Fruit fly (Drosophila melanogaster) whole organism, embryonic: ENCODE measurements around the gene pit.

ENCODE experiments used
- Antp ChIP-seq: fragments of 200-800 bp; sonication (Bioruptor generic); optimal IDR thresholded peaks from 3 replicates; lab custom pipeline; 2016; ENCODE audit warnings: missing biosample characterization, missing genetic modification characterization
- CG10267 ChIP-seq: fragments of 200-800 bp; sonication (Bioruptor generic); optimal IDR thresholded peaks from 2 replicates; lab custom pipeline; 2018; ENCODE audit warnings: missing biosample characterization, mild to moderate bottlenecking, missing genetic modification characterization, moderate library complexity
- CG10366 ChIP-seq: fragments of 200-800 bp; sonication (Bioruptor generic); IDR thresholded peaks from 2 replicates; pipeline ENCODE4 v1.3.6; 2022; ENCODE audit warnings: missing biosample characterization, missing genetic modification characterization
- CG12391 ChIP-seq: fragments of 200-800 bp; sonication (Bioruptor generic); optimal IDR thresholded peaks from 3 replicates; lab custom pipeline; 2018; ENCODE audit warnings: missing biosample characterization, mild to moderate bottlenecking, missing genetic modification characterization, moderate library complexity
- CG14014 ChIP-seq: fragments of 200-800 bp; sonication (Bioruptor generic); IDR thresholded peaks from 2 replicates; pipeline ENCODE4 v1.3.6; 2022; ENCODE audit warnings: missing biosample characterization, missing genetic modification characterization
- CG15601 ChIP-seq: fragments of 200-800 bp; sonication (Bioruptor generic); optimal IDR thresholded peaks from 3 replicates; lab custom pipeline; 2019; ENCODE audit warnings: missing biosample characterization, mild to moderate bottlenecking, missing genetic modification characterization, moderate library complexity
- CG16813 ChIP-seq: fragments of 200-800 bp; sonication (Bioruptor generic); IDR thresholded peaks from 3 replicates; pipeline ENCODE4 v1.3.6; 2022; ENCODE audit warnings: missing biosample characterization, missing genetic modification characterization; ENCODE audit not compliant: partially characterized antibody
- CG17186 ChIP-seq: fragments of 200-800 bp; sonication (Bioruptor generic); optimal IDR thresholded peaks from 3 replicates; lab custom pipeline; 2017; ENCODE audit warnings: missing biosample characterization, missing genetic modification reagents, missing genetic modification characterization
- CG17385 ChIP-seq: fragments of 200-800 bp; sonication (Bioruptor generic); optimal IDR thresholded peaks from 3 replicates; lab custom pipeline; 2018; ENCODE audit warnings: missing biosample characterization, mild to moderate bottlenecking, missing genetic modification characterization
- CG1832 ChIP-seq: fragments of 200-800 bp; sonication (Bioruptor generic); optimal IDR thresholded peaks from 2 replicates; lab custom pipeline; 2017; ENCODE audit warnings: missing biosample characterization, mild to moderate bottlenecking, missing genetic modification characterization, inconsistent platforms
- CG2116 ChIP-seq: fragments of 200-800 bp; sonication (Bioruptor generic); optimal IDR thresholded peaks from 3 replicates; lab custom pipeline; 2018; ENCODE audit warnings: missing biosample characterization, mild to moderate bottlenecking, missing genetic modification characterization
- CG2129 ChIP-seq: fragments of 200-800 bp; sonication (Bioruptor generic); IDR thresholded peaks from 2 replicates; pipeline ENCODE4 v1.3.6; 2022; ENCODE audit warnings: missing biosample characterization, missing genetic modification characterization; ENCODE audit not compliant: partially characterized antibody
- CG2889 ChIP-seq: fragments of 200-800 bp; sonication (Bioruptor generic); IDR thresholded peaks from 3 replicates; pipeline ENCODE4 v1.3.6; 2022; ENCODE audit warnings: missing biosample characterization, missing genetic modification characterization
- CG4360 ChIP-seq: fragments of 200-800 bp; sonication (Bioruptor generic); IDR thresholded peaks from 2 replicates; pipeline ENCODE4 v1.3.6; 2022; ENCODE audit warnings: missing biosample characterization, missing genetic modification characterization
- CG5180 ChIP-seq: fragments of 200-800 bp; sonication (Bioruptor generic); optimal IDR thresholded peaks from 3 replicates; lab custom pipeline; 2017; ENCODE audit warnings: missing biosample characterization, missing genetic modification characterization, mild to moderate bottlenecking, moderate library complexity, missing genetic modification reagents
- CG6254 ChIP-seq: fragments of 200-800 bp; sonication (Bioruptor generic); optimal IDR thresholded peaks from 3 replicates; lab custom pipeline; 2017; ENCODE audit warnings: mild to moderate bottlenecking, missing biosample characterization, missing genetic modification reagents, missing genetic modification characterization
- CG7928 ChIP-seq: fragments of 200-800 bp; sonication (Bioruptor generic); optimal IDR thresholded peaks from 2 replicates; lab custom pipeline; 2017; ENCODE audit warnings: missing biosample characterization, mild to moderate bottlenecking, missing genetic modification characterization
- CrebB ChIP-seq: fragments of 200-800 bp; sonication (Bioruptor generic); optimal IDR thresholded peaks from 3 replicates; lab custom pipeline; 2018; ENCODE audit warnings: missing biosample characterization, mild to moderate bottlenecking, missing genetic modification characterization
- Deaf1 ChIP-seq: fragments of 200-800 bp; optimal IDR thresholded peaks from 3 replicates; lab custom pipeline; 2019; ENCODE audit warnings: missing biosample characterization, mild to moderate bottlenecking, missing genetic modification characterization, moderate library complexity
- Doc3 ChIP-seq: fragments of 200-800 bp; sonication (Bioruptor generic); IDR thresholded peaks from 3 replicates; pipeline ENCODE4 v1.3.6; 2022; ENCODE audit warnings: missing biosample characterization, missing genetic modification characterization; ENCODE audit not compliant: partially characterized antibody
- HLH54F ChIP-seq: fragments of 200-800 bp; sonication (Bioruptor generic); optimal IDR thresholded peaks from 3 replicates; lab custom pipeline; 2016; ENCODE audit warnings: missing biosample characterization, missing genetic modification characterization
- MESR4 ChIP-seq: fragments of 200-800 bp; sonication (Bioruptor generic); optimal IDR thresholded peaks from 2 replicates; lab custom pipeline; 2018; ENCODE audit warnings: missing biosample characterization, mild to moderate bottlenecking, missing genetic modification characterization, moderate library complexity
- Max ChIP-seq: fragments of 200-800 bp; sonication (Bioruptor generic); optimal IDR thresholded peaks from 2 replicates; lab custom pipeline; 2016; ENCODE audit warnings: missing biosample characterization, mild to moderate bottlenecking, missing genetic modification characterization
- NC2α ChIP-seq: fragments of 200-800 bp; sonication (Bioruptor generic); optimal IDR thresholded peaks from 2 replicates; lab custom pipeline; 2016; ENCODE audit warnings: missing biosample characterization, missing genetic modification characterization
- Scr ChIP-seq: fragments of 200-800 bp; sonication (Bioruptor generic); IDR thresholded peaks from 2 replicates; pipeline ENCODE4 v1.3.6; 2022; ENCODE audit warnings: missing biosample characterization, missing genetic modification characterization; ENCODE audit not compliant: partially characterized antibody
- Taf1 ChIP-seq: fragments of 200-800 bp; sonication (Bioruptor generic); IDR thresholded peaks from 2 replicates; pipeline ENCODE4 v1.3.6; 2022; ENCODE audit warnings: missing biosample characterization, missing genetic modification characterization
- aop ChIP-seq: fragments of 200-800 bp; sonication (Bioruptor generic); IDR thresholded peaks from 2 replicates; pipeline ENCODE4 v1.3.6; 2022; ENCODE audit warnings: missing biosample characterization, missing genetic modification characterization
- ato ChIP-seq: fragments of 200-800 bp; sonication (Bioruptor generic); IDR thresholded peaks from 2 replicates; pipeline ENCODE4 v1.3.6; 2022; ENCODE audit warnings: missing biosample characterization, missing genetic modification characterization; ENCODE audit not compliant: partially characterized antibody
- bbx ChIP-seq: fragments of 200-800 bp; sonication (Bioruptor generic); IDR thresholded peaks from 2 replicates; pipeline ENCODE4 v1.3.6; 2022; ENCODE audit warnings: missing biosample characterization, missing genetic modification characterization; ENCODE audit not compliant: partially characterized antibody
- cwo ChIP-seq: fragments of 200-800 bp; sonication (Bioruptor generic); optimal IDR thresholded peaks from 3 replicates; lab custom pipeline; 2017; ENCODE audit warnings: missing biosample characterization, missing genetic modification characterization, mild to moderate bottlenecking, moderate library complexity, missing genetic modification reagents
- danr ChIP-seq: fragments of 200-800 bp; sonication (Bioruptor generic); IDR thresholded peaks from 2 replicates; pipeline ENCODE4 v1.3.6; 2022; ENCODE audit warnings: missing biosample characterization, missing genetic modification characterization
- dm ChIP-seq: fragments of 200-800 bp; sonication (Bioruptor generic); optimal IDR thresholded peaks from 3 replicates; lab custom pipeline; 2016; ENCODE audit warnings: missing biosample characterization, missing genetic modification characterization
- eyg ChIP-seq: fragments of 200-800 bp; sonication (Bioruptor generic); optimal IDR thresholded peaks from 3 replicates; lab custom pipeline; 2016; ENCODE audit warnings: missing biosample characterization, missing genetic modification characterization
- gfzf ChIP-seq: fragments of 200-800 bp; sonication (Bioruptor generic); optimal IDR thresholded peaks from 2 replicates; lab custom pipeline; 2016; ENCODE audit warnings: missing biosample characterization, mild to moderate bottlenecking, missing genetic modification characterization, moderate library complexity
- hb ChIP-seq: fragments of 200-800 bp; sonication (Bioruptor generic); IDR thresholded peaks from 3 replicates; pipeline ENCODE4 v1.3.6; 2022; ENCODE audit warnings: missing biosample characterization, missing genetic modification characterization; ENCODE audit not compliant: partially characterized antibody
- lilli ChIP-seq: fragments of 200-800 bp; sonication (Bioruptor generic); optimal IDR thresholded peaks from 3 replicates; lab custom pipeline; 2016; ENCODE audit warnings: missing biosample characterization, missing genetic modification characterization
- mirr ChIP-seq: fragments of 200-800 bp; sonication (Bioruptor generic); optimal IDR thresholded peaks from 3 replicates; lab custom pipeline; 2018; ENCODE audit warnings: missing biosample characterization, mild to moderate bottlenecking, missing genetic modification characterization
- mld ChIP-seq: fragments of 200-800 bp; sonication (Bioruptor generic); IDR thresholded peaks from 3 replicates; pipeline ENCODE4 v1.3.6; 2022; ENCODE audit warnings: missing biosample characterization, missing genetic modification characterization; ENCODE audit not compliant: partially characterized antibody
- nerfin-2 ChIP-seq: fragments of 200-800 bp; sonication (Bioruptor generic); IDR thresholded peaks from 2 replicates; pipeline ENCODE4 v1.3.6; 2022; ENCODE audit warnings: missing biosample characterization, missing genetic modification characterization; ENCODE audit not compliant: partially characterized antibody
- onecut ChIP-seq: fragments of 200-800 bp; sonication (Bioruptor generic); IDR thresholded peaks from 2 replicates; pipeline ENCODE4 v1.3.6; 2022; ENCODE audit warnings: missing biosample characterization, missing genetic modification characterization
- ro ChIP-seq: fragments of 200-800 bp; sonication (Bioruptor generic); IDR thresholded peaks from 2 replicates; pipeline ENCODE4 v1.3.6; 2022; ENCODE audit warnings: missing biosample characterization, missing genetic modification characterization
- row ChIP-seq: fragments of 200-800 bp; sonication (Bioruptor generic); IDR thresholded peaks from 3 replicates; pipeline ENCODE4 v1.3.6; 2022; ENCODE audit warnings: missing biosample characterization, missing genetic modification characterization
- sens ChIP-seq: fragments of 200-800 bp; sonication (Bioruptor generic); peaks from one replicate; lab custom pipeline; 2016; ENCODE audit warnings: missing biosample characterization, missing genetic modification characterization
- stc ChIP-seq: fragments of 200-800 bp; sonication (Bioruptor generic); IDR thresholded peaks from 2 replicates; pipeline ENCODE4 v1.3.6; 2022; ENCODE audit warnings: missing biosample characterization, missing genetic modification characterization
- tna ChIP-seq: fragments of 200-800 bp; sonication (Bioruptor generic); IDR thresholded peaks from 2 replicates; pipeline ENCODE4 v1.3.6; 2022; ENCODE audit warnings: missing biosample characterization, missing genetic modification characterization; ENCODE audit not compliant: partially characterized antibody
- unc-4 ChIP-seq: fragments of 200-800 bp; sonication (Bioruptor generic); IDR thresholded peaks from 2 replicates; pipeline ENCODE4 v1.3.6; 2022; ENCODE audit warnings: missing biosample characterization, missing genetic modification characterization; ENCODE audit not compliant: partially characterized antibody
- vnd ChIP-seq: fragments of 200-800 bp; sonication (Bioruptor generic); IDR thresholded peaks from 3 replicates; pipeline ENCODE4 v1.3.6; 2022; ENCODE audit warnings: missing biosample characterization, missing genetic modification characterization; ENCODE audit not compliant: partially characterized antibody
- wdn ChIP-seq: fragments of 200-800 bp; sonication (Bioruptor generic); IDR thresholded peaks from 2 replicates; pipeline ENCODE4 v1.3.6; 2022; ENCODE audit warnings: missing biosample characterization, missing genetic modification characterization
- zen2 ChIP-seq: fragments of 200-800 bp; sonication (Bioruptor generic); IDR thresholded peaks from 3 replicates; pipeline ENCODE4 v1.3.6; 2022; ENCODE audit warnings: missing biosample characterization, missing genetic modification characterization; ENCODE audit not compliant: partially characterized antibody

Gene pit

DNA sequence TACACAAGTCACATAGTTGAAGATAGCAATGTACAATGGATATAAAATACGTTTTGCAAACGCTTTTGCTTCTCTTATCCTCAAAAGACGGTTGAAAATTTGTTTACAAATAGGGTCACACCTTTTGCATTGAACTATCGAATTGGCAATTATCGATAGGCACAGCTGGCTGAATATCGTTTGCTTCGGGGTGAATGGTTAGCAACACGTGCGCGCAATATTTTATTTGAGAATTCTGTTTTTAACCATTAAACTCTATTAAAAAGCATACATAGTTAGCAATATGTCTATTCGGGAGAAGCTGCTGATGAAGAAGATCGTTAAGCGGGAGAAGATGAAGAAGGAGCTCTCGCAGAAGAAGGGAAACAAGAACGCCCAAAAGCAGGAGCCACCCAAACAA lies 1.5 kb downstream of the pit start (continued):
- TF ChIP-seq gfzf (GFP tag; lab: Kevin White, UChicago) (peak; percentile 66), ro (GFP tag; lab: Robert Waterston, UW) (no peak), stc (GFP tag; lab: Robert Waterston, UW) (no peak), CG12391 (tag; lab: Kevin White, UChicago) (no peak), row (GFP tag; lab: Robert Waterston, UW) (peak; percentile 12; the same call in 1 of the 3 replicates), CrebB (tag; lab: Kevin White, UChicago) (no peak), CG4360 (GFP tag; lab: Robert Waterston, UW) (no peak), CG6254 (GFP tag; lab: Kevin White, UChicago) (no peak), dm (GFP tag; lab: Kevin White, UChicago) (peak; percentile 93), MESR4 (peak; percentile 35), CG7928 (GFP tag; lab: Kevin White, UChicago) (no peak), mirr (GFP tag; lab: Kevin White, UChicago) (no peak), tna (GFP tag; lab: Robert Waterston, UW) (peak; percentile 71), sens (peak; percentile 65), ato (peak; percentile 85), CG2116 (GFP tag; lab: Kevin White, UChicago) (peak; percentile 82), bbx (GFP tag; lab: Robert Waterston, UW) (peak; percentile 84), NC2α (GFP tag; lab: Kevin White, UChicago) (no peak), danr (GFP tag; lab: Robert Waterston, UW) (no peak), mld (GFP tag; lab: Robert Waterston, UW) (peak; percentile 86), vnd (GFP tag; lab: Robert Waterston, UW) (peak; percentile 57; the same call in 1 of the 3 replicates), eyg (GFP tag; lab: Kevin White, UChicago) (no peak), Scr (peak; percentile 77), CG1832 (GFP tag; lab: Kevin White, UChicago) (no peak), nerfin-2 (GFP tag; lab: Robert Waterston, UW) (peak; percentile 64), wdn (GFP tag; lab: Robert Waterston, UW) (no peak), Max (peak; percentile 78), Deaf1 (tag; lab: Kevin White, UChicago) (no peak), hb (GFP tag; lab: Robert Waterston, UW) (0 out of 3 replicates have a peak, but pooled peaks have one; percentile 42), CG15601 (tag; lab: Kevin White, UChicago) (no peak), CG14014 (no peak), Taf1 (GFP tag; lab: Robert Waterston, UW) (no peak), lilli (no peak), CG17186 (peak; percentile 29), aop (no peak), CG16813 (peak; percentile 74), cwo (GFP tag; lab: Kevin White, UChicago) (peak; percentile 55), Antp (GFP tag; lab: Kevin White, UChicago) (no peak), CG10267 (tag; lab: Kevin White, UChicago) (peak; percentile 2), CG10366 (GFP tag; lab: Robert Waterston, UW) (no peak), unc-4 (GFP tag; lab: Robert Waterston, UW) (peak; percentile 78), onecut (GFP tag; lab: Robert Waterston, UW) (peak; percentile 20; the same call in 1 of the 2 replicates), CG17385 (GFP tag; lab: Kevin White, UChicago) (no peak), zen2 (peak; percentile 81), CG2129 (GFP tag; lab: Robert Waterston, UW) (peak; percentile 43; the same call in 1 of the 2 replicates), CG2889 (GFP tag; lab: Robert Waterston, UW) (no peak), Doc3 (peak; percentile 72), HLH54F (GFP tag; lab: Kevin White, UChicago) (no peak), CG5180 (GFP tag; lab: Kevin White, UChicago) (no peak)
